Fruit fly (Drosophila melanogaster): Measurements from ENCODE around the gene CG32755.

The CG32755 gene

dm6 chrX:5980883-5981282 is 30.8 kb downstream of the CG32755 start (continued):
- TF ChIP-seq CrebB (tag; optimal IDR thresholded peaks at IDR 0.05) (peak; percentile 70), CG32772 (GFP tag; IDR thresholded peaks at IDR 0.05) (peak; percentile 73), Camta (GFP tag; optimal IDR thresholded peaks at IDR 0.05) (peak; percentile 28), Myb (GFP tag; optimal IDR thresholded peaks at IDR 0.05) (peak; percentile 24), CG43689 (GFP tag; IDR thresholded peaks at IDR 0.05) (0 out of 2 replicates have a peak, but pooled peaks have one; percentile 61), disco-r (GFP tag; optimal IDR thresholded peaks at IDR 0.05) (no peak), sna (GFP tag; IDR thresholded peaks at IDR 0.05; ENCODE audit: partially characterized antibody) (no peak), Dek (tag; optimal IDR thresholded peaks at IDR 0.05) (peak; percentile 73), CG8290 (GFP tag; optimal IDR thresholded peaks at IDR 0.05) (no peak), CG8290 (tag; optimal IDR thresholded peaks at IDR 0.05) (peak in 1 of 2 experiments; percentile 94), CG1647 (GFP tag; optimal IDR thresholded peaks at IDR 0.05) (peak; percentile 15), CG9876 (GFP tag; optimal IDR thresholded peaks at IDR 0.05) (no peak), CG42726 (GFP tag; IDR thresholded peaks at IDR 0.05; ENCODE audit: partially characterized antibody) (no peak), fd3F (GFP tag; optimal IDR thresholded peaks at IDR 0.05) (peak; percentile 71), Optix (GFP tag; IDR thresholded peaks at IDR 0.05) (peak; percentile 50; the same call in 1 of the 3 replicates), CG16863 (GFP tag; optimal IDR thresholded peaks at IDR 0.05) (peak; percentile 37), bsh (GFP tag; optimal IDR thresholded peaks at IDR 0.05) (peak; percentile 22 to 66), CG13123 (GFP tag; optimal IDR thresholded peaks at IDR 0.05) (no peak), dimm (GFP tag; IDR thresholded peaks at IDR 0.05) (0 out of 2 replicates have a peak, but pooled peaks have one; percentile 21), Fer3 (tag; optimal IDR thresholded peaks at IDR 0.05) (peak; percentile 79), Side (GFP tag; optimal IDR thresholded peaks at IDR 0.05) (peak; percentile 48), otp (GFP tag; IDR thresholded peaks at IDR 0.05) (peak; percentile 71; the same call in 2 of the 3 replicates), corto (GFP tag; optimal IDR thresholded peaks at IDR 0.05) (peak; percentile 66), Xrp1 (GFP tag; IDR thresholded peaks at IDR 0.05) (peak; percentile 73), pho (GFP tag; optimal IDR thresholded peaks at IDR 0.05) (peak; percentile 25), CG18599 (GFP tag; optimal IDR thresholded peaks at IDR 0.05) (peak; percentile 84), CG10431 (GFP tag; optimal IDR thresholded peaks at IDR 0.05) (no peak), so (GFP tag; IDR thresholded peaks at IDR 0.05) (0 out of 3 replicates have a peak, but pooled peaks have one; percentile 69), HmgD (GFP tag; optimal IDR thresholded peaks at IDR 0.05) (no peak), ind (GFP tag; optimal IDR thresholded peaks at IDR 0.05) (peak; percentile 78), Hsf (GFP tag; optimal IDR thresholded peaks at IDR 0.05) (peak; percentile 73), sr (GFP tag; IDR thresholded peaks at IDR 0.05) (peak; percentile 41; the same call in 1 of the 3 replicates), CG5245 (GFP tag; optimal IDR thresholded peaks at IDR 0.05) (peak; percentile 15), HLH4C (GFP tag; IDR thresholded peaks at IDR 0.05; ENCODE audit: partially characterized antibody) (no peak), Hey (tag; optimal IDR thresholded peaks at IDR 0.05) (no peak), CG10654 (GFP tag; optimal IDR thresholded peaks at IDR 0.05) (peak; percentile 56), sisA (GFP tag; IDR thresholded peaks at IDR 0.05) (peak; percentile 73), Sox102F (GFP tag; optimal IDR thresholded peaks at IDR 0.05) (peak; percentile 79), sens (GFP tag) (peak; percentile 95), pb (GFP tag; optimal IDR thresholded peaks at IDR 0.05) (no peak), CG9817 (tag; optimal IDR thresholded peaks at IDR 0.05) (peak; percentile 82), NFAT (GFP tag; IDR thresholded peaks at IDR 0.05) (peak; percentile 79), H2.0 (GFP tag; IDR thresholded peaks at IDR 0.05) (peak; percentile 64), dmrt99B (tag; optimal IDR thresholded peaks at IDR 0.05) (peak; percentile 81), CG13296 (GFP tag; optimal IDR thresholded peaks at IDR 0.05) (peak; percentile 72), CG13424 (tag; optimal IDR thresholded peaks at IDR 0.05) (peak; percentile 74), Rfx (GFP tag; IDR thresholded peaks at IDR 0.05) (peak; percentile 91), Blimp-1 (GFP tag; optimal IDR thresholded peaks at IDR 0.05) (peak; percentile 70), CG18011 (GFP tag; optimal IDR thresholded peaks at IDR 0.05) (peak; percentile 35), CG4360 (GFP tag; IDR thresholded peaks at IDR 0.05) (no peak)

Measured in whole organism, embryonic.